Worm (Caenorhabditis elegans): Measurements from ENCODE around the gene gcy-1.

- no peak for TF ChIP-seq flt-1 (GFP tag; IDR thresholded peaks at IDR 0.05)
- TF ChIP-seq ztf-23 (GFP tag; IDR thresholded peaks at IDR 0.05): no peak
- no peak for TF ChIP-seq T22C8.4 (GFP tag; IDR thresholded peaks at IDR 0.05)
- no peak for TF ChIP-seq cog-1 (tag; optimal IDR thresholded peaks at IDR 0.05)
- no peak for TF ChIP-seq med-1 (GFP tag; optimal IDR thresholded peaks at IDR 0.05; ENCODE audit: insufficient read depth)
- no peak for TF ChIP-seq tab-1 (GFP tag; IDR thresholded peaks at IDR 0.05)
- TF ChIP-seq ref-1 (GFP tag; conservative IDR thresholded peaks at IDR 0.05): no peak
- no peak for TF ChIP-seq klf-2 (GFP tag; conservative IDR thresholded peaks at IDR 0.05)
These were observed 4.8 kb upstream of the gcy-1 start, which contains the start of gene sra-1 for ce11 chrII:9521570-9521969.

Measured in whole organism, midembryonic.